Worm (Caenorhabditis elegans) whole organism, L1 larva: ENCODE results near the gene str-264.

Experiments
- C04F5.9 ChIP-seq: sonication (generic microtip); optimal IDR thresholded peaks from 2 replicates; lab custom pipeline; 2016; ENCODE audit warnings: missing genetic modification characterization, missing compliant biosample characterization
- C16A3.4 ChIP-seq: fragments of 150-350 bp; optimal IDR thresholded peaks from 2 replicates; lab custom pipeline; 2014; ENCODE audit warnings: missing biosample characterization, missing genetic modification characterization
- C34B4.2 ChIP-seq: sonication (generic microtip); optimal IDR thresholded peaks from 2 replicates; lab custom pipeline; 2017; ENCODE audit warnings: mild to moderate bottlenecking, missing genetic modification characterization, missing compliant biosample characterization
- aha-1 ChIP-seq: fragments of 150-350 bp; optimal IDR thresholded peaks from 2 replicates; lab custom pipeline; 2014; ENCODE audit warnings: missing biosample characterization, missing genetic modification characterization
- alr-1 ChIP-seq: fragments of 200-800 bp; sonication (Bioruptor generic); optimal IDR thresholded peaks from 2 replicates; lab custom pipeline; 2018; ENCODE audit warnings: borderline replicate concordance, mild to moderate bottlenecking, missing genetic modification characterization, missing compliant biosample characterization
- ama-1 ChIP-seq: fragments of 150-350 bp; optimal IDR thresholded peaks from 2 replicates; lab custom pipeline; 2014
- blmp-1 ChIP-seq: fragments of 150-350 bp; optimal IDR thresholded peaks from 2 replicates; lab custom pipeline; 2014; ENCODE audit warnings: missing biosample characterization, missing genetic modification characterization
- ceh-63 ChIP-seq: fragments of 200-800 bp; sonication (Bioruptor generic); optimal IDR thresholded peaks from 2 replicates; lab custom pipeline; 2018; ENCODE audit warnings: mild to moderate bottlenecking, missing genetic modification characterization, missing compliant biosample characterization
- ceh-88 ChIP-seq: fragments of 200-800 bp; sonication (Bioruptor generic); IDR thresholded peaks from 2 replicates; pipeline ENCODE4 v1.3.6; 2022; ENCODE audit warnings: missing genetic modification characterization, missing compliant biosample characterization
- ces-1 ChIP-seq: fragments of 150-350 bp; optimal IDR thresholded peaks from 2 replicates; lab custom pipeline; 2014; ENCODE audit warnings: missing biosample characterization, missing genetic modification reagents, missing genetic modification characterization
- dpl-1 ChIP-seq, 3 experiments: fragments of 150-350 bp in 2 of 3; sonication (generic microtip) in 1 of 3; optimal IDR thresholded peaks; 2 replicates each; lab custom pipeline; 2014 to 2017; ENCODE audit warnings: missing biosample characterization in 3 of 3, missing genetic modification characterization in 3 of 3, missing genetic modification reagents in 3 of 3
- elt-2 ChIP-seq: sonication (generic microtip); optimal IDR thresholded peaks from 2 replicates; lab custom pipeline; 2016; ENCODE audit warnings: missing genetic modification characterization, mild to moderate bottlenecking, inconsistent platforms, missing compliant biosample characterization, missing genetic modification reagents
- fkh-10 ChIP-seq: sonication (generic microtip); optimal IDR thresholded peaks from 2 replicates; lab custom pipeline; 2017; ENCODE audit warnings: missing biosample characterization, missing genetic modification reagents, missing genetic modification characterization
- fos-1 ChIP-seq: fragments of 150-350 bp; optimal IDR thresholded peaks from 2 replicates; lab custom pipeline; 2014; ENCODE audit warnings: missing biosample characterization, missing genetic modification characterization
- grh-1 ChIP-seq: fragments of 200-800 bp; sonication (Bioruptor generic); IDR thresholded peaks from 2 replicates; pipeline ENCODE4 v1.3.6; 2022; ENCODE audit warnings: missing genetic modification reagents, missing genetic modification characterization, missing compliant biosample characterization
- hlh-17 ChIP-seq: fragments of 200-800 bp; sonication (Bioruptor generic); optimal IDR thresholded peaks from 2 replicates; lab custom pipeline; 2018; ENCODE audit warnings: missing genetic modification characterization, mild to moderate bottlenecking, missing compliant biosample characterization, moderate library complexity, borderline replicate concordance
- hlh-4 ChIP-seq: sonication (generic microtip); optimal IDR thresholded peaks from 2 replicates; lab custom pipeline; 2016; ENCODE audit warnings: mild to moderate bottlenecking, missing genetic modification characterization, missing compliant biosample characterization
- hpl-2 ChIP-seq: fragments of 150-350 bp; optimal IDR thresholded peaks from 2 replicates; lab custom pipeline; 2014; ENCODE audit warnings: missing biosample characterization, missing genetic modification reagents, missing genetic modification characterization
- irx-1 ChIP-seq: sonication (generic microtip); optimal IDR thresholded peaks from 2 replicates; lab custom pipeline; 2016; ENCODE audit warnings: missing genetic modification characterization, missing compliant biosample characterization
- jun-1 ChIP-seq: fragments of 150-350 bp; optimal IDR thresholded peaks from 2 replicates; lab custom pipeline; 2014; ENCODE audit warnings: missing biosample characterization, missing genetic modification reagents, missing genetic modification characterization
- lin-13 ChIP-seq: fragments of 150-350 bp; optimal IDR thresholded peaks from 2 replicates; lab custom pipeline; 2014; ENCODE audit warnings: missing biosample characterization, missing genetic modification reagents, missing genetic modification characterization
- lin-15B ChIP-seq: fragments of 150-350 bp; sonication (generic microtip); optimal IDR thresholded peaks from 3 replicates; lab custom pipeline; 2014; ENCODE audit warnings: missing biosample characterization, missing genetic modification characterization
- lin-35 ChIP-seq, 2 experiments: fragments of 150-350 bp; optimal IDR thresholded peaks; 2 replicates each; lab custom pipeline; 2014; ENCODE audit warnings: missing biosample characterization in 2 of 2, missing genetic modification characterization in 2 of 2, missing genetic modification reagents in 2 of 2
- lsy-2 ChIP-seq, 2 experiments: fragments of 150-350 bp; optimal IDR thresholded peaks; 2 replicates each; lab custom pipeline; 2014; ENCODE audit warnings: missing biosample characterization in 2 of 2, missing genetic modification characterization in 2 of 2
- mef-2 ChIP-seq: fragments of 150-350 bp; optimal IDR thresholded peaks from 2 replicates; lab custom pipeline; 2014; ENCODE audit warnings: missing biosample characterization, missing genetic modification characterization
- nhr-11 ChIP-seq: fragments of 150-350 bp; optimal IDR thresholded peaks from 2 replicates; lab custom pipeline; 2014; ENCODE audit warnings: missing biosample characterization, missing genetic modification characterization
- nhr-12 ChIP-seq: sonication (generic microtip); optimal IDR thresholded peaks from 2 replicates; lab custom pipeline; 2017; ENCODE audit warnings: missing biosample characterization, missing genetic modification characterization
- nhr-19 ChIP-seq: fragments of 200-800 bp; sonication (Bioruptor generic); conservative IDR thresholded peaks from 2 replicates; pipeline ENCODE4 v1.3.6; 2022; ENCODE audit warnings: missing genetic modification characterization, missing compliant biosample characterization
- nhr-28 ChIP-seq: fragments of 150-350 bp; optimal IDR thresholded peaks from 2 replicates; lab custom pipeline; 2014; ENCODE audit warnings: missing biosample characterization, missing genetic modification characterization
- nhr-84 ChIP-seq: sonication (generic microtip); optimal IDR thresholded peaks from 2 replicates; lab custom pipeline; 2017; ENCODE audit warnings: missing biosample characterization, missing genetic modification characterization
- nhr-85 ChIP-seq: sonication (generic microtip); peaks from one replicate; lab custom pipeline; 2016; ENCODE audit warnings: missing genetic modification characterization, inconsistent platforms, missing compliant biosample characterization
- nhr-90 ChIP-seq: sonication (generic microtip); optimal IDR thresholded peaks from 2 replicates; lab custom pipeline; 2016; ENCODE audit warnings: mild to moderate bottlenecking, missing genetic modification characterization, missing compliant biosample characterization; ENCODE audit not compliant: poor library complexity
- rnt-1 ChIP-seq: sonication (generic microtip); optimal IDR thresholded peaks from 2 replicates; lab custom pipeline; 2016; ENCODE audit warnings: mild to moderate bottlenecking, missing genetic modification characterization, moderate library complexity, missing compliant biosample characterization
- snu-23 ChIP-seq: sonication (generic microtip); optimal IDR thresholded peaks from 2 replicates; lab custom pipeline; 2016; ENCODE audit warnings: missing genetic modification characterization, missing compliant biosample characterization
- sup-37 ChIP-seq: fragments of 200-800 bp; sonication (Bioruptor generic); optimal IDR thresholded peaks from 2 replicates; lab custom pipeline; 2018; ENCODE audit warnings: mild to moderate bottlenecking, missing genetic modification characterization, missing compliant biosample characterization
- swsn-7 ChIP-seq: sonication (generic microtip); optimal IDR thresholded peaks from 2 replicates; lab custom pipeline; 2016; ENCODE audit warnings: missing genetic modification characterization, missing compliant biosample characterization
- tbx-2 ChIP-seq: sonication (generic microtip); optimal IDR thresholded peaks from 2 replicates; lab custom pipeline; 2016; ENCODE audit warnings: missing genetic modification characterization, missing compliant biosample characterization
- tlp-1 ChIP-seq: fragments of 150-350 bp; optimal IDR thresholded peaks from 2 replicates; lab custom pipeline; 2014; ENCODE audit warnings: missing biosample characterization, missing genetic modification characterization
- unc-30 ChIP-seq: sonication (generic microtip); optimal IDR thresholded peaks from 2 replicates; lab custom pipeline; 2017; ENCODE audit warnings: missing biosample characterization, missing genetic modification characterization
- unc-62 ChIP-seq: fragments of 150-350 bp; optimal IDR thresholded peaks from 2 replicates; lab custom pipeline; 2014; ENCODE audit warnings: missing biosample characterization, missing genetic modification reagents, missing genetic modification characterization
- unc-98 ChIP-seq: fragments of 200-800 bp; sonication (Bioruptor generic); IDR thresholded peaks from 2 replicates; pipeline ENCODE4 v1.3.6; 2022; ENCODE audit warnings: missing genetic modification characterization, missing compliant biosample characterization
- zag-1 ChIP-seq: fragments of 150-350 bp; optimal IDR thresholded peaks from 2 replicates; lab custom pipeline; 2014; ENCODE audit warnings: missing biosample characterization, missing genetic modification characterization
- ztf-11 ChIP-seq, 2 experiments: sonication (generic microtip); optimal IDR thresholded peaks; 2 replicates each; lab custom pipeline; 2016 to 2017; ENCODE audit warnings: missing genetic modification characterization in 2 of 2, missing biosample characterization in 1 of 2, missing compliant biosample characterization in 1 of 2
- ztf-4 ChIP-seq: fragments of 150-350 bp; optimal IDR thresholded peaks from 2 replicates; lab custom pipeline; 2014; ENCODE audit warnings: missing biosample characterization, missing genetic modification characterization

Gene str-264

DNA sequence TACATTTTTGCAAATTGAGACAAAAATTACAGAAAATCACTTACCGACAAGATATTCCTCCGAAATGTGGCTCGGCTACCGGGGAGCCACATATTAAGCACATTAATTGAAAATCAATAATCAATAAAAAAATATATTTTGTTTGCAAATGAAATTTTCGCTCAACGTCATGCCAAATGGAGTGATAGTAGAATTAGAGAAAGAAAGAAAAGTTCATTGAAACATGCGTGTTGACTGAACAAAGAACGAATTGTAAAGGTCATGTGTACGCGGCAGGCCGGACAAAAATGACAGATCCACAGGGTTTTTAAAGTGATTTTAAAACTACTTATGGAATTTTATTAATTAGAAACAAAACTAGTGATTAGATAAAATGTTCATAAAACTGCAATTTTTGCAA, 8.9 kb downstream of the str-264 start (continued):
- TF ChIP-seq unc-98 (GFP tag; lab: Robert Waterston, UW) (no peak), tbx-2 (tag; lab: Kevin White, UChicago) (no peak), nhr-90 (tag; lab: Kevin White, UChicago) (peak; percentile 16), elt-2 (peak; percentile 6), ama-1 (no peak), fos-1 (tag; lab: Kevin White, UChicago) (no peak), ztf-11 (tag; optimal IDR thresholded peaks at IDR 0.05; lab: Kevin White, UChicago) (no peak), zag-1 (no peak), nhr-85 (peak; percentile 36), C34B4.2 (tag; lab: Kevin White, UChicago) (no peak)

ce11 chrV:15481374-15481773, 11.0 kb downstream of the str-264 start, which contains the start of gene nhr-150:
nhr-150 (minus strand) TSS chrV:15481465.
- no peak for TF ChIP-seq fkh-10 (GFP tag; lab: Kevin White, UChicago)
- no peak for TF ChIP-seq nhr-11
- TF ChIP-seq C34B4.2 (tag; lab: Kevin White, UChicago), result no peak
- no peak for TF ChIP-seq sup-37 (GFP tag; lab: Kevin White, UChicago)
- no peak for TF ChIP-seq snu-23
- TF ChIP-seq nhr-28 (tag; lab: Kevin White, UChicago), result no peak
- TF ChIP-seq aha-1 (tag; lab: Kevin White, UChicago), result no peak
- TF ChIP-seq nhr-19 (GFP tag; lab: Robert Waterston, UW), result no peak
- TF ChIP-seq mef-2, result no peak
- TF ChIP-seq, all 84 proteins: peak for 0

DNA sequence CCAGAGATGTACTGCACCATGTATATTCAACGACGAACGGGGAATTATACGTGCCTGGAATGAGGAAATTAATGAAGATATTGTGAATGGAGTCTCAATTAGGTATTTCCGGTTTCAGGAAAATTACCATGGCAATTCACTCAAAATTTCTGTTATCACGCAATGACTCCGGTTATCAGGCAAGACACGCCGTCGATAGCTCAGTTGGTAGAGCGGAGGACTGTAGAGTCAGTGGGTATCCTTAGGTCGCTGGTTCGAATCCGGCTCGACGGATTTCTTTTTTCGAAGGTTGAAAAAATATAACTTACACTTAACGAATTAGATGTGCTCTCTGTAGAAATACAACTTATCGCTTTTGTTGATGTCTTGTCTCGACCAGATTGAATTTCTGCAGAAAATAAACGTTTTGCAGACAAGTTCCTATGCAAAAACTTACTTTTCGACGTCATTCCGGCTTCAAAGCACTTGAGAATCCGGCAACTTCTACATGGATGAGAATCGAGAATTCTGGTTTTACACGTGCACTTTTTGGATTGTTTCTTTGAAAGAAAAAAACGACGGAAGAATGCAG, 11.8 kb downstream of the str-264 start:
- TF ChIP-seq hlh-4 (tag; lab: Kevin White, UChicago) (no peak), dpl-1 (GFP tag; optimal IDR thresholded peaks at IDR 0.05; lab: Kevin White, UChicago) (no peak), rnt-1 (tag; lab: Kevin White, UChicago) (no peak), tbx-2 (tag; lab: Kevin White, UChicago) (no peak), blmp-1 (no peak), C04F5.9 (tag; lab: Kevin White, UChicago) (no peak), ztf-4 (tag; lab: Kevin White, UChicago) (no peak), lin-15B (tag; lab: Kevin White, UChicago) (no peak), C16A3.4 (tag; lab: Kevin White, UChicago) (no peak), unc-62 (GFP tag; lab: Kevin White, UChicago) (no peak), sup-37 (GFP tag; lab: Kevin White, UChicago) (no peak), tlp-1 (tag; lab: Kevin White, UChicago) (no peak), unc-30 (tag; lab: Kevin White, UChicago) (no peak), C34B4.2 (tag; lab: Kevin White, UChicago) (no peak), unc-98 (GFP tag; lab: Robert Waterston, UW) (no peak), nhr-85 (no peak), irx-1 (no peak)
- TF ChIP-seq, all 84 proteins: peak for 0

- TF ChIP-seq mef-2 (no peak), nhr-85 (no peak), ceh-63 (GFP tag; lab: Kevin White, UChicago) (no peak), hpl-2 (GFP tag; lab: Kevin White, UChicago) (no peak), C16A3.4 (tag; lab: Kevin White, UChicago) (no peak), grh-1 (GFP tag; lab: Robert Waterston, UW) (no peak), ces-1 (GFP tag; lab: Kevin White, UChicago) (no peak)
Observed at ce11 chrV:15479825-15480224, 12.6 kb downstream of the str-264 start.

DNA sequence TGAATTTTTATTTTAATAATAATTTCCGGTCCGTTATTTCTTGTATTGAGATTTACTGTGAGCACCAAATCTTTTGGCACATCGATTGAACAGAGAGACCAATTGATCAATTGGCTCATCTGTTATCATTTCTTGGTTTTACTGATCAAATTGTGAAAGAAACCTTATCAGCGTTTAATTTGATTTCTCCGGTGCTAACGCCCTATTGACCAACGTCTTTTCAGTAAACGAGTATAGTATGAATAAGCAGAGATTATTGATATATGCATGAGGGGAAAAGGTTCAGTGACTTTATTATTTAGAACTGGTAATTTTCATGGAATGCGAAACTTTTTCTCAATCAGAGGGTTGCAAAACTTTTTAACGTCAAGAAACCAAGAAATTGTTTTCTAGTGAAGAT, 13.3 kb downstream of the str-264 start:
- no peak for TF ChIP-seq nhr-12 (tag; lab: Kevin White, UChicago)
- TF ChIP-seq ztf-11 (tag; optimal IDR thresholded peaks at IDR 0.05; lab: Kevin White, UChicago), result no peak
- no peak for TF ChIP-seq nhr-84 (tag; lab: Kevin White, UChicago)
- no peak for TF ChIP-seq fos-1 (tag; lab: Kevin White, UChicago)
- no peak for TF ChIP-seq lin-13
- TF ChIP-seq grh-1 (GFP tag; lab: Robert Waterston, UW), result no peak
- no peak for TF ChIP-seq lsy-2 (tag; optimal IDR thresholded peaks at IDR 0.05; lab: Kevin White, UChicago)
- TF ChIP-seq ceh-88 (GFP tag; lab: Robert Waterston, UW), result no peak
- TF ChIP-seq hlh-17 (GFP tag; lab: Kevin White, UChicago), result no peak
- no peak for TF ChIP-seq hpl-2 (GFP tag; lab: Kevin White, UChicago)
- no peak for TF ChIP-seq lin-35 (GFP tag; optimal IDR thresholded peaks at IDR 0.05; lab: Kevin White, UChicago)
- TF ChIP-seq swsn-7 (tag; lab: Kevin White, UChicago), result no peak
- no peak for TF ChIP-seq unc-30 (tag; lab: Kevin White, UChicago)
- TF ChIP-seq fkh-10 (GFP tag; lab: Kevin White, UChicago), result no peak
- no peak for TF ChIP-seq jun-1 (tag; lab: Kevin White, UChicago)
- TF ChIP-seq alr-1 (tag; lab: Kevin White, UChicago), result no peak
